Fruit fly (Drosophila melanogaster): ENCODE results near the gene CG42502.
A peak's percentile ranks its signal among the peaks of the same experiment; 100 is the strongest.

CG42502 gene

dm6 chr2L:18839143-18839872 is 28.3 kb upstream of the CG42502 start, which contains the start of gene CG10600 (continued):
- TF ChIP-seq Hmr (GFP tag; optimal IDR thresholded peaks at IDR 0.05) (peak; percentile 93), CG5180 (GFP tag; optimal IDR thresholded peaks at IDR 0.05) (peak; percentile 9), PHDP (tag; optimal IDR thresholded peaks at IDR 0.05) (peak; percentile 63), bowl (GFP tag; IDR thresholded peaks at IDR 0.05) (no peak), Sox100B (GFP tag; optimal IDR thresholded peaks at IDR 0.05) (no peak), pho (GFP tag; optimal IDR thresholded peaks at IDR 0.05) (peak; percentile 88), zfh1 (GFP tag; IDR thresholded peaks at IDR 0.05) (peak; percentile 78), CG13424 (tag; optimal IDR thresholded peaks at IDR 0.05) (peak; percentile 61), toy (GFP tag; IDR thresholded peaks at IDR 0.05) (peak; percentile 25; the same call in 1 of the 2 replicates), eve (GFP tag; optimal IDR thresholded peaks at IDR 0.05) (no peak), hkb (optimal IDR thresholded peaks at IDR 0.05) (peak; percentile 71), hkb (GFP tag; IDR thresholded peaks at IDR 0.05) (peak; percentile 67), CG18764 (GFP tag; optimal IDR thresholded peaks at IDR 0.05) (peak; percentile 81), so (GFP tag; IDR thresholded peaks at IDR 0.05) (no peak), ssp (GFP tag; IDR thresholded peaks at IDR 0.05) (peak; percentile 66), CG30020 (tag; optimal IDR thresholded peaks at IDR 0.05) (peak; percentile 26), CG9727 (GFP tag; optimal IDR thresholded peaks at IDR 0.05) (peak; percentile 48), CG12104 (GFP tag; optimal IDR thresholded peaks at IDR 0.05) (peak; percentile 56), slou (GFP tag; optimal IDR thresholded peaks at IDR 0.05) (peak; percentile 67), fd96Cb (tag; optimal IDR thresholded peaks at IDR 0.05) (peak; percentile 16), CG1602 (GFP tag; optimal IDR thresholded peaks at IDR 0.05) (peak; percentile 75), CG8478 (optimal IDR thresholded peaks at IDR 0.05) (peak; percentile 87), bigmax (GFP tag; optimal IDR thresholded peaks at IDR 0.05) (peak; percentile 18), CG17829 (tag; optimal IDR thresholded peaks at IDR 0.05) (peak; percentile 80), CG2120 (GFP tag; optimal IDR thresholded peaks at IDR 0.05) (peak; percentile 93), Fer3 (tag; optimal IDR thresholded peaks at IDR 0.05) (peak; percentile 70), E2f1 (GFP tag; IDR thresholded peaks at IDR 0.05) (peak; percentile 64), B-H1 (GFP tag; IDR thresholded peaks at IDR 0.05) (peak; percentile 33; the same call in 1 of the 3 replicates), tx (GFP tag; optimal IDR thresholded peaks at IDR 0.05) (peak; percentile 84), CG10209 (GFP tag; optimal IDR thresholded peaks at IDR 0.05) (peak; percentile 78), CG10147 (GFP tag; optimal IDR thresholded peaks at IDR 0.05) (peak; percentile 43), fu2 (GFP tag; optimal IDR thresholded peaks at IDR 0.05) (peak; percentile 81), crol (GFP tag; IDR thresholded peaks at IDR 0.05) (no peak), CG2875 (GFP tag; optimal IDR thresholded peaks at IDR 0.05) (peak; percentile 40), CG16815 (GFP tag; optimal IDR thresholded peaks at IDR 0.05) (peak; percentile 55), cad (GFP tag; optimal IDR thresholded peaks at IDR 0.05) (no peak), Atf6 (GFP tag; IDR thresholded peaks at IDR 0.05) (peak; percentile 59; the same call in 1 of the 2 replicates), lov (optimal IDR thresholded peaks at IDR 0.05) (no peak), lov (GFP tag; IDR thresholded peaks at IDR 0.05) (peak; percentile 70; the same call in 1 of the 3 replicates), ara (GFP tag; IDR thresholded peaks at IDR 0.05) (peak; percentile 47), CG12071 (GFP tag; optimal IDR thresholded peaks at IDR 0.05) (peak; percentile 48), tio (GFP tag; optimal IDR thresholded peaks at IDR 0.05) (no peak), disco-r (GFP tag; optimal IDR thresholded peaks at IDR 0.05) (peak; percentile 66), klu (GFP tag; IDR thresholded peaks at IDR 0.05) (peak; percentile 64), CG9932 (GFP tag; IDR thresholded peaks at IDR 0.05) (peak; percentile 89), Xrp1 (GFP tag; IDR thresholded peaks at IDR 0.05) (peak; percentile 67), CG15514 (GFP tag; optimal IDR thresholded peaks at IDR 0.05) (peak; percentile 95), CG30403 (GFP tag; optimal IDR thresholded peaks at IDR 0.05) (peak; percentile 86), CG10366 (GFP tag; IDR thresholded peaks at IDR 0.05) (peak; percentile 57), tin (GFP tag; optimal IDR thresholded peaks at IDR 0.05) (peak; percentile 89), BtbVII (GFP tag; optimal IDR thresholded peaks at IDR 0.05) (peak; percentile 79)
